Worm (Caenorhabditis elegans): ENCODE data around the gene nspc-3.

DNA sequence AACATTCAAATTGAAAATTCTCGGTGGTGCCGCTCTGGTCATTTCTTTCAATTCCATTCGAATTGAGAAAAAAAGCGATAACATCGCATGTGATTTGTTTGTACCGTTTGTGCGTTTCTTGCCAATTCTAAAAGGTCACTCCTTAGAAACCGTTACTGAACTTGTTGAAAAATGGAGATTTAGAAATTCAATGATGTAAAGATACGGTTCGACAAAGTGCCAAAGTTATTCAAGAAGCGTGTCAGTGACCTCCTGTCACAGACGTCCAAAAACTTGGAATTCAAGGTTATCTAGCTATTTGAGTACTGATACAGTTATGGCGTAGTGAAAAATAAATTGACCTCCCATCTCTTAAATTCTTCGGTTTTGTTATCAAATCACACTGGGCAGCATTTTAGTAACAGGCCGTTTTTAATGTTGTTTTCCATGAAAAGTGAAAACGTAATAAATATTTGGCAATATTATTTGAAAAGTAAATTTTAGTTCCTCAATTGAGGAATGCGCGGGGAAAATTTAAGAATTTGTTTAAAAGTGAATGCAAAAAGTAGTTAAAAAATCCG lies 48.0 kb downstream of the nspc-3 start:
- TF ChIP-seq unc-62 (GFP tag; optimal IDR thresholded peaks at IDR 0.05) = no peak
- no peak for TF ChIP-seq nhr-28 (tag; optimal IDR thresholded peaks at IDR 0.05)
- TF ChIP-seq nhr-76 (tag; optimal IDR thresholded peaks at IDR 0.05) = no peak
- no peak for TF ChIP-seq nhr-237 (tag; optimal IDR thresholded peaks at IDR 0.05)
- TF ChIP-seq pha-4 (tag; optimal IDR thresholded peaks at IDR 0.05) = no peak
- TF ChIP-seq mep-1 (tag; optimal IDR thresholded peaks at IDR 0.05) = no peak
- TF ChIP-seq lin-32 (GFP tag; optimal IDR thresholded peaks at IDR 0.05) = no peak
- no peak for TF ChIP-seq snpc-4 (tag; optimal IDR thresholded peaks at IDR 0.05)
- TF ChIP-seq zip-8 (tag; optimal IDR thresholded peaks at IDR 0.05) = no peak
